Worm (Caenorhabditis elegans): ENCODE data around the gene srsx-3.

DNA sequence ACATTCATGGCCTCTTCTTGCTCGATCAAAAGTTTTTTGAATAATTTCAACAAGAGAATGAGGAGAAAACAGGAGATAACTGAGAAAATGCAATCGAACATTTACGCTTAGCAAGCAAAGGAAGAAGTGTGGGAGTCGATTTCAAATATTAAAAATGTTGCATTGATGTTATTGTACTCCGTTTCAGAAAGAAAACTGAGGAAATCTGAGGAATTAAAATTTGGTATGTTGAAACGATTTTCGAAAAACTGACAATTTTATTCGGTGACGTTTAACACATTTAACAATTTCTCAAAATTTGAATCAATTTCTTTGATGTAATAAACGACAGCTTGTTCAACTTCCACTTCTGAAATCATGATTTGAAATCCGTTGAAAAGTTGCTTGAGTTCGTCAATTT lies 17.5 kb upstream of the srsx-3 start, which contains the start of gene F26D11.13:
- TF ChIP-seq him-1 (tag; optimal IDR thresholded peaks at IDR 0.05) (no peak), W03F9.2 (tag; optimal IDR thresholded peaks at IDR 0.05) (no peak)
